Worm (Caenorhabditis elegans): ENCODE measurements around the gene C13F10.5.

The C13F10.5 gene

DNA sequence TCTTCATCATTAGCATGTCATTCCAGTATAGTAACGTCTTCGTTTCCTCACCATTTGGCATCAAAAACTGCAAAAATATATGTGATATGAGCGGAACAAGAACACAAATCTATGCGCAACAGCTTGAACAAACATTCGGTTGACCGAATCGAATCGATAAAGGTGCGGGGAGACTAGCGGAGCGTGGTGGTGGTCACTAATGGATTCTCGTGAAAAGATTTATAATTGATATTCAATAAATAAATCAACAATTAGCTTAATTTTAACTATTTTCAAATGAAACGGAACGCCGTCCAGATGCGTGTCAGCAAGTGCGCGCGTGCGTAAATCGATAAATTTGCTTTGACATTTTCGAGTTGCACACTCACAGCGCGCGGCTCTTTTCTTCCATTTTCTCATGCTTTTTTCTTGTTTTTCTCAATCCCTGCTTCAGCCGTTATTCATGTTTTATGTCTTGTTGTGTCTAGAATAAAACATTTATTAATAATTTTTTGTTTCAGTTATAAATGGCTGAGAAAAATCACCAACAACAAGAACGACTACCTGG, 2.2 kb upstream of the C13F10.5 start, which contains the start of the genes C13F10.8, C13F10.6 and kxd-1:
Gene C13F10.8 (minus strand): TSS at position 51 of the 547 bp plus-strand sequence.
Gene C13F10.6 (minus strand): TSS at position 67 of the 547 bp plus-strand sequence.
Gene kxd-1 (plus strand): TSS at position 497 of the 547 bp plus-strand sequence.
- TF ChIP-seq T22C8.4 (GFP tag; IDR thresholded peaks at IDR 0.05) = no peak
- no peak for TF ChIP-seq klf-2 (GFP tag; conservative IDR thresholded peaks at IDR 0.05)
- TF ChIP-seq tab-1 (GFP tag; IDR thresholded peaks at IDR 0.05) = no peak
- TF ChIP-seq ztf-29 (GFP tag; IDR thresholded peaks at IDR 0.05) = no peak
- no peak for TF ChIP-seq med-1 (GFP tag; optimal IDR thresholded peaks at IDR 0.05; ENCODE audit: insufficient read depth)
- TF ChIP-seq cog-1 (tag; optimal IDR thresholded peaks at IDR 0.05) = no peak
- TF ChIP-seq ztf-23 (GFP tag; IDR thresholded peaks at IDR 0.05) = no peak
- no peak for TF ChIP-seq flt-1 (GFP tag; IDR thresholded peaks at IDR 0.05)
- no peak for TF ChIP-seq ref-1 (GFP tag; conservative IDR thresholded peaks at IDR 0.05)

DNA sequence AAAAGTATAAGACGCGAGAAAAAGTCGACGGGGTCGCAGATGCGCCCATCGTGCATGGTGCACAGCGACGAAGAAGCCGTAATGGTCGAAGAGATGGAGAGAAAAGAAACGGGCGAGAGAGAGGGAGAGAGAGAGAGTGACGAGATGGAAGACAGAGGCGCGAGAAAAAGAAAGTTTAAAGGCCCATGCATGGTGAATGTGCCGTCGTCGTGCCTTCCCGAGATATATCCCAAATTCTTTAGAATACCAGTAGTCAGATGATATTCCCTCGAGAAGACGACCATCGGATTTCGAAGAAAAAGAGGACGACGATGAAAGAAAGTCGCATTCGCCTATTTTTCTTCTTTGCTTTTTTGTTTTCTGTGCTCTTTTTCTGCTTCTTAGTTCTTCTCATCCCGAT, 2.9 kb downstream of the C13F10.5 start:
- TF ChIP-seq tab-1 (GFP tag; IDR thresholded peaks at IDR 0.05) = no peak
- TF ChIP-seq flt-1 (GFP tag; IDR thresholded peaks at IDR 0.05) = no peak
- TF ChIP-seq cog-1 (tag; optimal IDR thresholded peaks at IDR 0.05) = no peak
- no peak for TF ChIP-seq T22C8.4 (GFP tag; IDR thresholded peaks at IDR 0.05)
- TF ChIP-seq ref-1 (GFP tag; conservative IDR thresholded peaks at IDR 0.05) = no peak

DNA sequence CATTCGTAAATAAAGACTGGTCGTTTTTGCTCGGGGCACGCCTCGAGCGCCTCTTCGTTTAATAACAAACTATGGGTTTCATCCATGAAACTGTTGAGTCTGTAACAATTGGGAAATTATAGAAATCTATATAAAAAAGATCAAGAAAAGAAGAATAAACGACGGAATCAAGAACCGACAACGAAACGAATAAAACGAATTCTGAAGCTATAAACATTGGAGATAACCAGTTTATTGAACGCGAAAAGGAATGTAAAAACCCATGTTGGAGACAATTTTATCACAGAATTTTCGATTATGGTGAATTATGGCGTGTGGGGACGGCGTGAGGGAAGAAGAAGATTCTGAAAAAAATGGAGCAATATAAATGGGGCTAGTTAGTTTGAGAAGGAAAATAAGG, 4.1 kb downstream of the C13F10.5 start, which contains the start of gene soap-1:
Gene soap-1 (minus strand): TSS at position 101 of the 400 bp plus-strand sequence.
- no peak for TF ChIP-seq med-1 (GFP tag; optimal IDR thresholded peaks at IDR 0.05; ENCODE audit: insufficient read depth)
- TF ChIP-seq ztf-29 (GFP tag; IDR thresholded peaks at IDR 0.05) = no peak
- TF ChIP-seq tab-1 (GFP tag; IDR thresholded peaks at IDR 0.05) = no peak
- TF ChIP-seq cog-1 (tag; optimal IDR thresholded peaks at IDR 0.05) = no peak
- TF ChIP-seq ztf-23 (GFP tag; IDR thresholded peaks at IDR 0.05) = no peak
- TF ChIP-seq T22C8.4 (GFP tag; IDR thresholded peaks at IDR 0.05) = no peak
- TF ChIP-seq klf-2 (GFP tag; conservative IDR thresholded peaks at IDR 0.05) = no peak
- no peak for TF ChIP-seq flt-1 (GFP tag; IDR thresholded peaks at IDR 0.05)
- TF ChIP-seq ref-1 (GFP tag; conservative IDR thresholded peaks at IDR 0.05) = no peak

DNA sequence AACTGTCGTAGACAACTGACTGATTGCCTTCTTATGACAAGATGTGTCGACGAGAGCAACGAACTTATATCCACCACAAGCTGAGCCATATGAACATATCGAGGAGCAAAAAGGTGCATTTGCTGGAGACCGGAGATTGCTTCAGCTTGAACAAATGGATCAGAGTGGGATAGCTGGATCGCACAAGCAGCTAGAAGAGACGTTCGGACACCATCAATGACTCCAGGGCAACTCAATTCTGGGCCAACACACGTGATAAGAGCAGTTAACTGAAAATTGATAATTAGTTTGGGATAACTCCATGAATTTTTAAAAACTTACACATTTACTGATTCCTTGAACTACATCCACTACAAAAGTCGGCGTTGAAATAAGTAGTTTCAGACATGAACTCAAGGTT, 9.9 kb downstream of the C13F10.5 start:
- no peak for TF ChIP-seq ref-1 (GFP tag; conservative IDR thresholded peaks at IDR 0.05)
- TF ChIP-seq klf-2 (GFP tag; conservative IDR thresholded peaks at IDR 0.05) = no peak
- TF ChIP-seq ztf-23 (GFP tag; IDR thresholded peaks at IDR 0.05) = no peak
- no peak for TF ChIP-seq med-1 (GFP tag; optimal IDR thresholded peaks at IDR 0.05; ENCODE audit: insufficient read depth)
- TF ChIP-seq flt-1 (GFP tag; IDR thresholded peaks at IDR 0.05) = no peak
- no peak for TF ChIP-seq cog-1 (tag; optimal IDR thresholded peaks at IDR 0.05)
- no peak for TF ChIP-seq ztf-29 (GFP tag; IDR thresholded peaks at IDR 0.05)
- no peak for TF ChIP-seq T22C8.4 (GFP tag; IDR thresholded peaks at IDR 0.05)
- no peak for TF ChIP-seq tab-1 (GFP tag; IDR thresholded peaks at IDR 0.05)

DNA sequence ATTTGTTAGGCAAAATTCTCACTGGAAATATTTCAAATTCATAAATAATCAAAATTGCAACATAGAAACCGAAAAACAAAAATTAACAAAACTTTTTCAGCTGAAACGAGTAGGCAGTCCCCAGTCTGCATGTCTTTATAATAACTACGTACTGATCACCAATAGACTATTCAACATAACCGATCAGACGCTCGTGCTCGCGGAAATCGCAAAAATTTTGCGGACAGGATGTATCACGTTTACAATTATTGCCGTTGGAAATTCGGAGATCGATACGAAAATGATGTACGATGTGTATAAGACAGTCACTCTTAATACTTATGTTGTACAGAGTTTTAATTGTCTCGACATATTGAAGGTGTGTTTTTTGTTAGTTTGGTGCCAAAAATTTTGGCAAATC, 17.5 kb downstream of the C13F10.5 start:
- TF ChIP-seq T22C8.4 (GFP tag; IDR thresholded peaks at IDR 0.05) = no peak
- TF ChIP-seq klf-2 (GFP tag; conservative IDR thresholded peaks at IDR 0.05) = no peak
- no peak for TF ChIP-seq ztf-29 (GFP tag; IDR thresholded peaks at IDR 0.05)
- TF ChIP-seq cog-1 (tag; optimal IDR thresholded peaks at IDR 0.05) = no peak
- TF ChIP-seq med-1 (GFP tag; optimal IDR thresholded peaks at IDR 0.05; ENCODE audit: insufficient read depth) = no peak
- no peak for TF ChIP-seq ref-1 (GFP tag; conservative IDR thresholded peaks at IDR 0.05)
- TF ChIP-seq flt-1 (GFP tag; IDR thresholded peaks at IDR 0.05) = no peak

DNA sequence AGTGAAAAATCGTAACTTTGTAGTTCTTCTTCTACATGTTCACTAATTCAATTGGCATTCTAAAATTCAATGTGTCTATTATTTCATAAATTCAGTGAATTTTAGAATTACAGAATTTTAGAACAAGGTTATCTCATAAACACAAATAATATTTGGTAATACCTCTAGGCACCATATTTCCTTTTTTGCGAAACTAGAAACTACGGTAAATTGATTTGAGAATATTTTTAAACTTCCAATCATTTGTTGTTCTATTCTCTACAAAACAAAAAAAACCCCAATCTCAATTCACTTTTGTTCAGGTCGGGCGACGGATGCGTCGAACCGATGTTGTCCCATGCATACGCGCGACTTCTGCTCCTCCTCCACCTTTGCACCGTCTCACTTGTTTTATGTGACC, 19.0 kb downstream of the C13F10.5 start, which contains the start of gene F09G2.1:
Gene F09G2.1 (plus strand): TSS at position 301 of the 400 bp plus-strand sequence.
- TF ChIP-seq klf-2 (GFP tag; conservative IDR thresholded peaks at IDR 0.05) (no peak), ztf-29 (GFP tag; IDR thresholded peaks at IDR 0.05) (no peak), ztf-23 (GFP tag; IDR thresholded peaks at IDR 0.05) (no peak), T22C8.4 (GFP tag; IDR thresholded peaks at IDR 0.05) (no peak), cog-1 (tag; optimal IDR thresholded peaks at IDR 0.05) (no peak), ref-1 (GFP tag; conservative IDR thresholded peaks at IDR 0.05) (no peak), med-1 (GFP tag; optimal IDR thresholded peaks at IDR 0.05; ENCODE audit: insufficient read depth) (no peak), flt-1 (GFP tag; IDR thresholded peaks at IDR 0.05) (no peak), tab-1 (GFP tag; IDR thresholded peaks at IDR 0.05) (no peak)

DNA sequence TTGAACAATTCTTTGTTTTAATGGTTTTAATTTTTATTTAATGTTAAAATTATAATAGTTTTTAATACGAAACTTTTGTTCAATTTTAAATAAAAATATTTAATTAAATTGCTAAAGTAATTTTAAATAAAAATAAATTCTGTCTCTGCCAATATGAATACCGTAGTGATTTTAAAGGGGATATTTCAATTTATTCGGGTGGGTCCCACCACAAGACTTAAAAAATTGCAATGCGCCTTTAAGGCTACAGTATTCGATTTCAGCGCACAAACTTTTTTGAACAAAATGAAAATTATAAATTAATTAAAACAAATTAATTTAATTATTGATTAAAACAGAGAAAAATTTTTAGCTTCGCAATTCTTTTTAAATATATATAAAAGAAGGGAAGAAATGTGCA, 19.8 kb downstream of the C13F10.5 start:
- no peak for TF ChIP-seq ref-1 (GFP tag; conservative IDR thresholded peaks at IDR 0.05)
- TF ChIP-seq ztf-23 (GFP tag; IDR thresholded peaks at IDR 0.05) = no peak
- no peak for TF ChIP-seq cog-1 (tag; optimal IDR thresholded peaks at IDR 0.05)
- no peak for TF ChIP-seq flt-1 (GFP tag; IDR thresholded peaks at IDR 0.05)
- no peak for TF ChIP-seq tab-1 (GFP tag; IDR thresholded peaks at IDR 0.05)

DNA sequence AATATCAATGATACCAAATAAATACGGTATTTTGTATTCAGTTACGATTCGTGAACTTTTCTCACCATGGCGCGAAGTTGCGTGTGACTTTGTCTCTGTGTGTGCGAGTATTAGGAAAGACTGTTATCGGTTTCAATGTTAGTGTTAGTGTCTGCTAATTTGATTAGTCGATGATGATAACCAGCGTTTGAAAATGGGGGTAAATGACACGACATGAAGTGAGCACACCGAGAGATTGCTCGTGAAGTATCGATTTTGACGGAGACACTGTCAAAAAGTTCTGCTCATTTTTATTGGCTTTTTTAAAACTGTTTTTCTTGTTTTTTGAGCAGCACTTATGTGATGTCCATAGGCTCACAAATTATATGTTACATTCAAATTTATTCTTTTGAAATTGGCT, 20.5 kb downstream of the C13F10.5 start:
- TF ChIP-seq tab-1 (GFP tag; IDR thresholded peaks at IDR 0.05) (no peak), flt-1 (GFP tag; IDR thresholded peaks at IDR 0.05) (no peak), klf-2 (GFP tag; conservative IDR thresholded peaks at IDR 0.05) (no peak), T22C8.4 (GFP tag; IDR thresholded peaks at IDR 0.05) (no peak), ztf-23 (GFP tag; IDR thresholded peaks at IDR 0.05) (no peak), ref-1 (GFP tag; conservative IDR thresholded peaks at IDR 0.05) (no peak), ztf-29 (GFP tag; IDR thresholded peaks at IDR 0.05) (no peak), cog-1 (tag; optimal IDR thresholded peaks at IDR 0.05) (no peak), med-1 (GFP tag; optimal IDR thresholded peaks at IDR 0.05; ENCODE audit: insufficient read depth) (no peak)

DNA sequence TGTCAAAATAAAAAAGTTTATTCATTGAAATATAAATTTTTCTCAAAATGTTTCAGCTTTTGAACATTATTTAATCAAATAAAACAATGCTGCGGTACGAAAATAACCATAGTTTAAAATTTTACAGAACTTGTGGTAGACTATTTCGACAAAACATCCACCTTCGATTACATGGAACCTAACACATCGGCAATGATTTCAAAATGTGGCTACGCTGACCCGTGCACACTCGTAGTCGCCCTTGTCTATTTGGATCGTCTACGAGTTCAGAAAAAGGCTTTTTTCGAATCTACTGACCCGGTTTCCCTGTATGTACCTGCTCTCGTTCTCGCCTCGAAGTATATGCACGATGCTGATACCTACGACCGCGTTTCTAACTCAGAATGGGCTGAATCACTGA, 21.9 kb downstream of the C13F10.5 start:
- TF ChIP-seq ztf-29 (GFP tag; IDR thresholded peaks at IDR 0.05) (no peak), med-1 (GFP tag; optimal IDR thresholded peaks at IDR 0.05; ENCODE audit: insufficient read depth) (no peak), T22C8.4 (GFP tag; IDR thresholded peaks at IDR 0.05) (no peak), ztf-23 (GFP tag; IDR thresholded peaks at IDR 0.05) (no peak), klf-2 (GFP tag; conservative IDR thresholded peaks at IDR 0.05) (no peak), tab-1 (GFP tag; IDR thresholded peaks at IDR 0.05) (no peak), cog-1 (tag; optimal IDR thresholded peaks at IDR 0.05) (no peak), flt-1 (GFP tag; IDR thresholded peaks at IDR 0.05) (no peak), ref-1 (GFP tag; conservative IDR thresholded peaks at IDR 0.05) (no peak)

DNA sequence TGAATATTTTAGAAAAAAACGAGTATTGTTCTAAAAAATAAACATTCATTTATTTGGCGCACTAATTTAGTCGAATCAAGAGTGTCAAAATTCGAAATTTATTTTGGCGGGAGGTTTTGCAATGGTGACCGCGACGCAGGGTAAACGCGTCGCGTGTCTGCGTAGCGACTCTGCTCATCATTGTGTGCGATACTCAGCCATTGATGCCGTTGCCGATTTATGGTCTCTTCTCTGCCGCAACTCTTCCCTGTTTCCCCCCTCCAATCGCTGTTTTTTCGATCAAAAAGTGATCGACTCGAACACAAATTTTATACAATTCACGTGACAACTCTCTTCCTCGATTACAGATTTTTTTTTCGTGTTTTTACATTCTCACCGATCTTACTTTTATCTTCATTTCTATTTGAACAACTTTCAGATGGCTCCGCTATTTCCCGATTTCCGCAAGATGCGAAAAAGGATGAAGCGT, 22.4 kb downstream of the C13F10.5 start, which contains the start of gene F09G2.2:
Gene F09G2.2 (plus strand): TSS at position 419 of the 469 bp plus-strand sequence.
- TF ChIP-seq flt-1 (GFP tag; IDR thresholded peaks at IDR 0.05) (peak; percentile 72), T22C8.4 (GFP tag; IDR thresholded peaks at IDR 0.05) (no peak), cog-1 (tag; optimal IDR thresholded peaks at IDR 0.05) (peak; percentile 43)
